Worm (Caenorhabditis elegans) whole organism, L1 larva: ENCODE data around the gene vps-22.

Experiments used
- jun-1 ChIP-seq: fragments of 150-350 bp; optimal IDR thresholded peaks from 2 replicates; lab custom pipeline; 2014; ENCODE audit warnings: missing biosample characterization, missing genetic modification reagents, missing genetic modification characterization
- snpc-4 ChIP-seq: fragments of 150-350 bp; optimal IDR thresholded peaks from 2 replicates; lab custom pipeline; 2014; ENCODE audit warnings: missing biosample characterization, missing genetic modification characterization

DNA sequence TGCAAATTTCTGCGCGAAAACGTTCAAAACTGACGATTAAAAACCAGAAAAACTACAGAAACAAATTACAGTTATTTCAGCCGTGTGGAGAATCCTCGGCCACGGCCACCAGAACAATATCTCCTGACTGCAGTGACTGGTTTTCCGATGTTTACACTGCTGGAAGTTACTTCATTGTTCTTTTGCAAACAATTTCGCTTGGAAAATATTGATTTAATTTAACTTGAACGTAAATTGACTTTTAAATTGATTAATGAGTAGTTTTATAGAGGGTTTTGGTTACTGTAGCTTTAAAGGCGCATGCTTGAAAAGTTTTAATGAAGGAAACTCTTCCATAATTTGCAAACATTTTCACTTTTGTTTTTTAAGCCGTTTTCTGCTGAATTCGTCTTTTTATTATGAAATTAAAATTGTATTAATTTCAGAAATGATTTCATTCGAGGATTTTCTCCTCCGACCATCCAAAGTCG lies 36.7 kb upstream of the vps-22 start, which contains the start of gene smcr-8:
- TF ChIP-seq jun-1 (tag; lab: Kevin White, UChicago) (no peak), snpc-4 (tag; lab: Kevin White, UChicago) (no peak)
